Worm (Caenorhabditis elegans): ENCODE data around the gene ZK1320.11.

The ZK1320.11 gene

DNA sequence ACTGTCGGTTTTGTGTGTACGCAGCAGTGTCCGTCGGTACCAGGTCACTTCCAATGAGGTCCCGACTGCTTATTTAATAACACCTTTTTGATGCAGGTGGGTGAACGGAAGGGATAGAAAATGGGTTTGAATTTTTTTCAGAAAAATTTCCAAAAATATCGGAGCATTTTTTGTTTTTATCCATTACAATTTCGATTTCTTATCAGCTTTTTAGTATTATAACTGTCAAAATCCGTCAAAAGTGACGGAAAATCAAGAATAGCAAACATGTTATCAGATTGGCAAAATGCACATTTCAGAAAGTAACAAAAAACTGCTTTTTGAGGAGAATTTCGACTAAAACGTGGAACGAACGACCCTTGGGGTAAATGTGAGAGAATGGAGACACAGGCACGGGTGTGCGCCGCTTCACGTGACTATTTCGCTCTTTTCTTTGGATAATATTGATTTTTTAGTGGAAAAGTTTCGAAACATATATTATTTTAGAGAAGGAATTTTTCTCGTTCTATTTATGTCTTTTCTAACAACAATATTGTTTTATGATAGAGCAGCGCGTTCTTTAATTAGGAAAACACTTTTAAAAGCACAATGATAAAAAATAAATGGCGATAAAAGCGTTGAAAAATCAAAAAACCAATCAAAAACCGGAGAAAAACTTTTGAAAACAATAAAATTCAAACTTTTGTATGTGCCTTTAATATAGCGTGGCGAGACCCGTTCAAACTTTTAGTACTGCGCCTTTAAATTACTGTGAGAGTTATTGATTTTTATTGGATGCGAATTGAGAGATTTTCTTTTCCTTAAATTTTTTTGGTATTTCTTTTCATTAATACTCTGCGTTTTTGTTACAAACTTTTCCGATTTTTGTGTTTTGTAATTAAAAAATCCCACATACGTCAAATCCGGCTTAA, 20.2 kb upstream of the ZK1320.11 start, which contains the start of gene sqv-8 (continued):
- TF ChIP-seq rnt-1 (tag; optimal IDR thresholded peaks at IDR 0.05) (peak; percentile 5), xbp-1 (tag; optimal IDR thresholded peaks at IDR 0.05) (peak; percentile 24), unc-62 (GFP tag; optimal IDR thresholded peaks at IDR 0.05) (no peak), isw-1 (GFP tag; IDR thresholded peaks at IDR 0.05) (no peak), snpc-4 (tag; optimal IDR thresholded peaks at IDR 0.05) (no peak), C34B4.2 (tag; optimal IDR thresholded peaks at IDR 0.05) (no peak), nhr-20 (tag; optimal IDR thresholded peaks at IDR 0.05) (peak; percentile 39), nhr-84 (tag; optimal IDR thresholded peaks at IDR 0.05) (no peak), mdl-1 (tag; optimal IDR thresholded peaks at IDR 0.05) (peak in 1 of 2 experiments; percentile 37), ztf-11 (tag; optimal IDR thresholded peaks at IDR 0.05) (no peak), unc-98 (GFP tag; IDR thresholded peaks at IDR 0.05) (no peak), ceh-63 (GFP tag; optimal IDR thresholded peaks at IDR 0.05) (no peak), nhr-90 (tag; optimal IDR thresholded peaks at IDR 0.05; ENCODE audit: poor library complexity) (no peak), sup-37 (GFP tag; optimal IDR thresholded peaks at IDR 0.05) (no peak), nhr-85 (tag) (peak; percentile 65), pqm-1 (tag; optimal IDR thresholded peaks at IDR 0.05) (no peak), tlp-1 (tag; optimal IDR thresholded peaks at IDR 0.05) (no peak), elt-2 (tag; optimal IDR thresholded peaks at IDR 0.05) (no peak), jun-1 (tag; optimal IDR thresholded peaks at IDR 0.05) (no peak), fkh-8 (tag; optimal IDR thresholded peaks at IDR 0.05) (no peak), pax-3 (tag; optimal IDR thresholded peaks at IDR 0.05) (no peak), skn-1 (tag; optimal IDR thresholded peaks at IDR 0.05) (peak; percentile 33), snu-23 (GFP tag; optimal IDR thresholded peaks at IDR 0.05) (peak; percentile 51), mef-2 (tag; optimal IDR thresholded peaks at IDR 0.05) (no peak), aly-2 (tag; optimal IDR thresholded peaks at IDR 0.05) (no peak), hpl-2 (GFP tag; optimal IDR thresholded peaks at IDR 0.05) (no peak), ceh-82 (tag; optimal IDR thresholded peaks at IDR 0.05) (peak in 1 of 3 experiments; percentile 6), unc-30 (tag; optimal IDR thresholded peaks at IDR 0.05) (no peak), egl-13 (tag; optimal IDR thresholded peaks at IDR 0.05) (no peak), zip-4 (GFP tag; optimal IDR thresholded peaks at IDR 0.05) (no peak), ztf-4 (tag; optimal IDR thresholded peaks at IDR 0.05) (no peak)

DNA sequence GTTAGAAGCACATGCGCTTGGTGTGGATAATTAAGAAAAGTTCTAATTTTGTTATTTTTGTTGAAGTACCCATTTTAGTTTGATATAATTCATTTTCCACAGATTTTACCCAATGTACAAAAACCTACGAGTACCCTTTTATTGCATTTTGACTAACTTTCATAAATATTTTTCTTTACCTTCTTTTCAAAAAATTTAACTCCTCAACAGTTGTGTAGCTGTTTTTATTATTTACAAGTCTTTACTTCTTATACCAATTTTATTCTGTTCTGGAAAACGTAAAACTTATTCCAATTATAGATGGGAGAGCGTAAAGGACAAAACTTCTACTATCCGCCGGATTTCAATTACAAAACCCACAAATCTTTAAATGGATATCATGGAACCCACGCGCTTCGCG, 18.2 kb upstream of the ZK1320.11 start, which contains the start of gene ZK1307.9:
TSS of gene ZK1307.9 (plus strand) at position 301 of the 400 bp plus-strand sequence.
- no peak for TF ChIP-seq swsn-7 (tag; optimal IDR thresholded peaks at IDR 0.05)

DNA sequence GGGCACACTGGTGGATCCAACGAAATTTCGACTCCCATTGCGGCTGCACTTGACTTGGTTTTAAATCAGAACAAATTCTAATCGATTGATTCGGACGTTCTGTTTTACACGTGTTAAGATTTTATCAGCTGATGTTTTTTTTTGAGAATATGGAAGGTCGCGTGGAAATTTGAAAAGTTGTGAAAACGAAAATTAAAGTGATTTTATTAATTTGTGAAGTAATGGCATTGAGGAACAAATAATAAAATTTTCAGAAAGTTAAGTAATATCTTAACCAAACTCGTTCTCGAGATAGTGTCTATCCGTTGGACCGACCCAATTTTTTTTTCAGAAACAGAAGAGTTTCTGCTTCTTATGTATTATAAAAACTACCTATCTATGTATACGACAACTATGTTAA, 15.7 kb upstream of the ZK1320.11 start, which contains the start of gene ZK1307.4:
TSS of gene ZK1307.4 (minus strand) at position 101 of the 400 bp plus-strand sequence.
- TF ChIP-seq ceh-88 (GFP tag; IDR thresholded peaks at IDR 0.05): no peak
- TF ChIP-seq efl-3 (GFP tag; optimal IDR thresholded peaks at IDR 0.05): no peak
- no peak for TF ChIP-seq egl-27 (tag; optimal IDR thresholded peaks at IDR 0.05)
- no peak for TF ChIP-seq ets-5 (GFP tag; IDR thresholded peaks at IDR 0.05)
- no peak for TF ChIP-seq nhr-90 (tag; optimal IDR thresholded peaks at IDR 0.05; ENCODE audit: poor library complexity)
- no peak for TF ChIP-seq sup-37 (GFP tag; optimal IDR thresholded peaks at IDR 0.05)
- no peak for TF ChIP-seq tlp-1 (tag; optimal IDR thresholded peaks at IDR 0.05)
- TF ChIP-seq skn-1 (tag; optimal IDR thresholded peaks at IDR 0.05): no peak
- TF ChIP-seq ztf-4 (tag; optimal IDR thresholded peaks at IDR 0.05): no peak
- TF ChIP-seq efl-1 (optimal IDR thresholded peaks at IDR 0.05): no peak
- TF ChIP-seq efl-1 (GFP tag; optimal IDR thresholded peaks at IDR 0.05 in 1 of 2): no peak
- TF ChIP-seq nhr-76 (tag; optimal IDR thresholded peaks at IDR 0.05): no peak
- no peak for TF ChIP-seq ces-1 (GFP tag; optimal IDR thresholded peaks at IDR 0.05)

Measured in whole organism, L1 larva.